Worm (Caenorhabditis elegans) whole organism, L2 larva: ENCODE results near the gene tag-294.

Experiments used
- C34F6.9 ChIP-seq: fragments of 150-350 bp; optimal IDR thresholded peaks from 2 replicates; lab custom pipeline; 2014; ENCODE audit warnings: missing biosample characterization, missing genetic modification characterization
- F13H6.1 ChIP-seq: sonication (generic microtip); optimal IDR thresholded peaks from 2 replicates; lab custom pipeline; 2016; ENCODE audit warnings: missing genetic modification characterization, missing compliant biosample characterization
- R02D3.7 ChIP-seq: fragments of 150-350 bp; optimal IDR thresholded peaks from 2 replicates; lab custom pipeline; 2014; ENCODE audit warnings: missing biosample characterization, missing genetic modification characterization
- Y55F3AM.14 ChIP-seq: fragments of 200-800 bp; sonication (Bioruptor generic); optimal IDR thresholded peaks from 2 replicates; lab custom pipeline; 2018; ENCODE audit warnings: mild to moderate bottlenecking, missing genetic modification characterization, missing compliant biosample characterization
- ZK546.5 ChIP-seq: sonication (generic microtip); optimal IDR thresholded peaks from 2 replicates; lab custom pipeline; 2017; ENCODE audit warnings: missing biosample characterization, missing genetic modification characterization
- alr-1 ChIP-seq: fragments of 150-350 bp; optimal IDR thresholded peaks from 2 replicates; lab custom pipeline; 2014; ENCODE audit warnings: missing biosample characterization, missing genetic modification characterization
- aly-2 ChIP-seq: fragments of 150-350 bp; optimal IDR thresholded peaks from 2 replicates; lab custom pipeline; 2014; ENCODE audit warnings: missing biosample characterization, missing genetic modification characterization
- blmp-1 ChIP-seq: sonication (generic microtip); optimal IDR thresholded peaks from 2 replicates; lab custom pipeline; 2017; ENCODE audit warnings: missing genetic modification characterization, mild to moderate bottlenecking, missing compliant biosample characterization, antibody characterized with exemption, moderate library complexity; ENCODE audit not compliant: insufficient read depth
- ceh-16 ChIP-seq: fragments of 150-350 bp; optimal IDR thresholded peaks from 2 replicates; lab custom pipeline; 2014; ENCODE audit warnings: missing biosample characterization, missing genetic modification characterization
- ceh-82 ChIP-seq: fragments of 150-350 bp; optimal IDR thresholded peaks from 2 replicates; lab custom pipeline; 2014; ENCODE audit warnings: missing biosample characterization, missing genetic modification characterization
- crh-2 ChIP-seq: sonication (generic microtip); optimal IDR thresholded peaks from 2 replicates; lab custom pipeline; 2017; ENCODE audit warnings: missing biosample characterization, missing genetic modification characterization
- dmd-4 ChIP-seq: sonication (generic microtip); optimal IDR thresholded peaks from 2 replicates; lab custom pipeline; 2017; ENCODE audit warnings: missing biosample characterization, missing genetic modification characterization
- egl-27 ChIP-seq: sonication (generic microtip); optimal IDR thresholded peaks from 3 replicates; lab custom pipeline; 2017; ENCODE audit warnings: missing biosample characterization, missing genetic modification reagents, missing genetic modification characterization
- elt-1 ChIP-seq: fragments of 150-350 bp; optimal IDR thresholded peaks from 2 replicates; lab custom pipeline; 2014; ENCODE audit warnings: missing biosample characterization, missing genetic modification characterization
- elt-3 ChIP-seq: sonication (generic microtip); optimal IDR thresholded peaks from 2 replicates; lab custom pipeline; 2017; ENCODE audit warnings: missing biosample characterization, missing genetic modification characterization
- fos-1 ChIP-seq: fragments of 150-350 bp; optimal IDR thresholded peaks from 2 replicates; lab custom pipeline; 2014; ENCODE audit warnings: missing biosample characterization, missing genetic modification characterization
- gmeb-1 ChIP-seq: fragments of 150-350 bp; optimal IDR thresholded peaks from 2 replicates; lab custom pipeline; 2014; ENCODE audit warnings: missing biosample characterization, missing genetic modification characterization
- lin-11 ChIP-seq: fragments of 150-350 bp; sonication (generic microtip); optimal IDR thresholded peaks from 2 replicates; lab custom pipeline; 2014; ENCODE audit warnings: missing biosample characterization, missing genetic modification characterization, inconsistent platforms, mixed read lengths
- lin-13 ChIP-seq: fragments of 150-350 bp; optimal IDR thresholded peaks from 2 replicates; lab custom pipeline; 2014; ENCODE audit warnings: missing biosample characterization, missing genetic modification reagents, missing genetic modification characterization
- lin-39 ChIP-seq: fragments of 150-350 bp; optimal IDR thresholded peaks from 2 replicates; lab custom pipeline; 2014; ENCODE audit warnings: missing biosample characterization, missing genetic modification reagents, missing genetic modification characterization
- lsy-2 ChIP-seq, 2 experiments: fragments of 150-350 bp in 1 of 2; sonication (generic microtip) in 1 of 2; optimal IDR thresholded peaks; 2 replicates each; lab custom pipeline; 2014 to 2017; ENCODE audit warnings: missing biosample characterization in 2 of 2, missing genetic modification characterization in 2 of 2
- mbf-1 ChIP-seq: sonication (generic microtip); optimal IDR thresholded peaks from 2 replicates; lab custom pipeline; 2017; ENCODE audit warnings: missing biosample characterization, missing genetic modification characterization
- mdl-1 ChIP-seq, 2 experiments: fragments of 150-350 bp in 1 of 2; sonication (generic microtip) in 1 of 2; optimal IDR thresholded peaks; 2 replicates each; lab custom pipeline; 2017; ENCODE audit warnings: missing biosample characterization in 2 of 2, missing genetic modification characterization in 2 of 2
- nhr-129 ChIP-seq: fragments of 150-350 bp; optimal IDR thresholded peaks from 2 replicates; lab custom pipeline; 2014; ENCODE audit warnings: missing biosample characterization, missing genetic modification characterization
- nhr-21 ChIP-seq: fragments of 150-350 bp; optimal IDR thresholded peaks from 2 replicates; lab custom pipeline; 2014; ENCODE audit warnings: missing biosample characterization, missing genetic modification characterization
- nhr-23 ChIP-seq: fragments of 150-350 bp; optimal IDR thresholded peaks from 2 replicates; lab custom pipeline; 2014; ENCODE audit warnings: missing biosample characterization, missing genetic modification reagents, missing genetic modification characterization
- nhr-237 ChIP-seq: fragments of 150-350 bp; optimal IDR thresholded peaks from 2 replicates; lab custom pipeline; 2014; ENCODE audit warnings: missing biosample characterization, missing genetic modification characterization
- nhr-25 ChIP-seq: fragments of 150-350 bp; sonication (generic microtip); optimal IDR thresholded peaks from 3 replicates; lab custom pipeline; 2014; ENCODE audit warnings: missing biosample characterization, missing genetic modification characterization
- nhr-6 ChIP-seq: fragments of 150-350 bp; optimal IDR thresholded peaks from 2 replicates; lab custom pipeline; 2014; ENCODE audit warnings: missing biosample characterization, missing genetic modification characterization
- nhr-77 ChIP-seq: fragments of 150-350 bp; optimal IDR thresholded peaks from 2 replicates; lab custom pipeline; 2014; ENCODE audit warnings: missing biosample characterization, missing genetic modification characterization
- peb-1 ChIP-seq: fragments of 150-350 bp; optimal IDR thresholded peaks from 2 replicates; lab custom pipeline; 2014; ENCODE audit warnings: missing biosample characterization, missing genetic modification characterization
- sem-4 ChIP-seq: fragments of 150-350 bp; optimal IDR thresholded peaks from 2 replicates; lab custom pipeline; 2014; ENCODE audit warnings: missing biosample characterization, missing genetic modification reagents, missing genetic modification characterization
- sma-3 ChIP-seq: sonication (generic microtip); optimal IDR thresholded peaks from 2 replicates; lab custom pipeline; 2016; ENCODE audit warnings: missing genetic modification reagents, missing genetic modification characterization, missing compliant biosample characterization
- sma-9 ChIP-seq, 2 experiments: fragments of 150-350 bp in 1 of 2; sonication (generic microtip) in 1 of 2; optimal IDR thresholded peaks; 2 replicates each; lab custom pipeline; 2014 to 2016; ENCODE audit warnings: missing genetic modification characterization in 2 of 2, mild to moderate bottlenecking in 1 of 2, missing biosample characterization in 1 of 2, missing compliant biosample characterization in 1 of 2, missing genetic modification reagents in 1 of 2, moderate library complexity in 1 of 2
- snpc-4 ChIP-seq: fragments of 150-350 bp; optimal IDR thresholded peaks from 2 replicates; lab custom pipeline; 2014; ENCODE audit warnings: missing biosample characterization, missing genetic modification characterization
- unc-39 ChIP-seq: fragments of 150-350 bp; optimal IDR thresholded peaks from 2 replicates; lab custom pipeline; 2014; ENCODE audit warnings: missing biosample characterization, missing genetic modification characterization
- unc-55 ChIP-seq: fragments of 150-350 bp; sonication (generic microtip); optimal IDR thresholded peaks from 3 replicates; lab custom pipeline; 2014; ENCODE audit warnings: missing biosample characterization, missing genetic modification reagents, missing genetic modification characterization
- unc-62 ChIP-seq: fragments of 150-350 bp; optimal IDR thresholded peaks from 2 replicates; lab custom pipeline; 2014; ENCODE audit warnings: missing biosample characterization, missing genetic modification reagents, missing genetic modification characterization
- zag-1 ChIP-seq: fragments of 150-350 bp; optimal IDR thresholded peaks from 2 replicates; lab custom pipeline; 2014; ENCODE audit warnings: missing biosample characterization, missing genetic modification characterization
- ztf-1 ChIP-seq: fragments of 200-800 bp; sonication (Bioruptor generic); conservative IDR thresholded peaks from 2 replicates; pipeline ENCODE4 v1.3.6; 2022; ENCODE audit warnings: missing genetic modification characterization, missing compliant biosample characterization
- ztf-11 ChIP-seq: sonication (generic microtip); optimal IDR thresholded peaks from 2 replicates; lab custom pipeline; 2017; ENCODE audit warnings: missing biosample characterization, missing genetic modification characterization
- ztf-4 ChIP-seq: fragments of 150-350 bp; optimal IDR thresholded peaks from 2 replicates; lab custom pipeline; 2014; ENCODE audit warnings: missing biosample characterization, missing genetic modification characterization

Gene tag-294

DNA sequence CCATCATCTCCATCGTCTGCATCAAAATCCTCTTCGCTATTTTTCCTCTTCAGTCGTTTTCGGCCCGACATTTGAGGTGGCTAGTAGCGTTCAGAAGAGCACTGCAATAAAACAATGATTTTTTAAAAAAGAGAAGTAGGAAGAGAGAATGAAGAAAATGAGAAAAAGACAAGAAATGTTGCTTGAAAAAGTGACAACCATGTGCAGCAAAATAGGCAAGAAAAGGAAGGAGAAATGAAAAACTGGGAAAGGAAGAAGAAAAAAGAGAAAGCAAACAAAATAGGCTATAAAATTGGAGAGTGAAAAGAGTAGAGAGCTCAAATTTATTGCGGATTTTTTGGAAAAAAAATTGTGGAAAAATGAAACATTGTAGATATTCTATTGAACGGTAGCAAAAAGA is at the start of gene tag-294:
TSS of gene tag-294 (minus strand) at position 101 of the 400 bp plus-strand sequence.
- TF ChIP-seq blmp-1 (tag; lab: Kevin White, UChicago) (no peak), nhr-21 (tag; lab: Kevin White, UChicago) (no peak), unc-55 (GFP tag; lab: Kevin White, UChicago) (peak; percentile 73), sem-4 (tag; lab: Kevin White, UChicago) (no peak), elt-3 (tag; lab: Kevin White, UChicago) (no peak), unc-39 (tag; lab: Kevin White, UChicago) (no peak), C34F6.9 (tag; lab: Kevin White, UChicago) (no peak), dmd-4 (no peak), lsy-2 (tag; optimal IDR thresholded peaks at IDR 0.05; lab: Kevin White, UChicago) (no peak)

DNA sequence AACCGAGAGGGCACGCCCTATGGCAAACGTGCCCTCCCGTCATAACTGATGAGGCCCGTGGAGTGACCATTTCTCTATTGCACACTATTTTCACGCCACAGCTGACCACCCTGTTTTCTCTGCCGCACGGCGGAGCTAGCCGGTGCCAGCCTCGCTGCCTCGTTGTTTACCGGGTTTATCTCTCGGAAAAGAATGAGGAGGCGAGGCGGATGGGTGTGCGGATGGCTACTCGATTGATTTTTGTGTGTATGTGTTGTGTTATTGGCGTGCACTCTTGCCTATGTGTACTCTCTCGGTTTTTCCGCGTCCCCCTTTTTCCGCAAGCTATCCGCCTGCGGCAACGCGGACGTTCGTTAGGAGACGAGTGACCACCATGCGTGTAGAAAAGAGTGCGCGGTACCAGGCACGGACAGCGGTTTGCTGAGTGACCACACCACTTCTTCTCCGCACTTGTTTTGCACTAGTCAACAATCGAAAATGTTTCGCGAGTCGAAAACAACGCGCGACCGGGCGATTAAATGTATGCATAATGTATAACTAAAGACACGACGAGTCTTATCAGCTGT is 48.9 kb upstream of the tag-294 start:
- no peak for TF ChIP-seq R02D3.7 (tag; lab: Kevin White, UChicago)
- no peak for TF ChIP-seq mbf-1 (tag; lab: Kevin White, UChicago)
- TF ChIP-seq Y55F3AM.14 (GFP tag; lab: Kevin White, UChicago) = peak; percentile 98
- TF ChIP-seq unc-55 (GFP tag; lab: Kevin White, UChicago) = peak; percentile 41
- peak; percentile 83 for TF ChIP-seq nhr-21 (tag; lab: Kevin White, UChicago)
- no peak for TF ChIP-seq unc-39 (tag; lab: Kevin White, UChicago)
- peak; percentile 58 for TF ChIP-seq sma-3 (GFP tag; lab: Kevin White, UChicago)
- no peak for TF ChIP-seq aly-2 (tag; lab: Kevin White, UChicago)
- no peak for TF ChIP-seq nhr-25
- no peak for TF ChIP-seq ceh-82 (tag; lab: Kevin White, UChicago)
- peak; percentile 66 for TF ChIP-seq lin-39 (tag; lab: Kevin White, UChicago)
- TF ChIP-seq lin-13 (GFP tag; lab: Kevin White, UChicago) = peak; percentile 3
- TF ChIP-seq nhr-6 = no peak
- peak; percentile 94 for TF ChIP-seq peb-1 (tag; lab: Kevin White, UChicago)
- peak; percentile 46 for TF ChIP-seq nhr-129 (tag; lab: Kevin White, UChicago)
- peak; percentile 68 for TF ChIP-seq crh-2
- TF ChIP-seq sma-9 (GFP tag; optimal IDR thresholded peaks at IDR 0.05; lab: Kevin White, UChicago) = peak; percentile 87
- no peak for TF ChIP-seq sma-9 (tag; optimal IDR thresholded peaks at IDR 0.05; lab: Kevin White, UChicago)
- TF ChIP-seq F13H6.1 (tag; lab: Kevin White, UChicago) = peak; percentile 100
- TF ChIP-seq sem-4 (tag; lab: Kevin White, UChicago) = peak; percentile 91
- peak; percentile 47 for TF ChIP-seq lin-11 (tag; lab: Kevin White, UChicago)
- TF ChIP-seq egl-27 (tag; lab: Kevin White, UChicago) = peak; percentile 76
- no peak for TF ChIP-seq elt-1 (tag; lab: Kevin White, UChicago)
- peak; percentile 51 for TF ChIP-seq C34F6.9 (tag; lab: Kevin White, UChicago)
- TF ChIP-seq lsy-2 (tag; optimal IDR thresholded peaks at IDR 0.05; lab: Kevin White, UChicago) = peak in 1 of 2 experiments; percentile 76
- no peak for TF ChIP-seq nhr-77 (tag; lab: Kevin White, UChicago)
- peak; percentile 68 to 81 for TF ChIP-seq mdl-1 (tag; optimal IDR thresholded peaks at IDR 0.05; lab: Kevin White, UChicago)
- TF ChIP-seq ztf-4 (tag; lab: Kevin White, UChicago) = no peak
- no peak for TF ChIP-seq ceh-16 (tag; lab: Kevin White, UChicago)
- peak; percentile 63 for TF ChIP-seq zag-1 (tag; lab: Kevin White, UChicago)
- no peak for TF ChIP-seq nhr-23 (tag; lab: Kevin White, UChicago)
- TF ChIP-seq fos-1 (tag; lab: Kevin White, UChicago) = peak; percentile 49
- no peak for TF ChIP-seq gmeb-1 (tag; lab: Kevin White, UChicago)
- no peak for TF ChIP-seq ztf-11
- no peak for TF ChIP-seq alr-1 (tag; lab: Kevin White, UChicago)
- TF ChIP-seq ZK546.5 (tag; lab: Kevin White, UChicago) = no peak
- no peak for TF ChIP-seq ztf-1 (GFP tag; lab: Robert Waterston, UW)
- peak; percentile 20 for TF ChIP-seq unc-62 (GFP tag; lab: Kevin White, UChicago)
- no peak for TF ChIP-seq snpc-4 (tag; lab: Kevin White, UChicago)
- TF ChIP-seq nhr-237 = no peak
- no peak for TF ChIP-seq dmd-4
